Worm (Caenorhabditis elegans) whole organism, late embryonic: Measurements from ENCODE around the gene txdc-9.

ENCODE experiments used
- C08G9.2 ChIP-seq: sonication (generic microtip); optimal IDR thresholded peaks from 2 replicates; lab custom pipeline; 2016; ENCODE audit warnings: mild to moderate bottlenecking, missing genetic modification characterization, moderate library complexity, missing compliant biosample characterization
- F13H6.1 ChIP-seq: sonication (generic microtip); optimal IDR thresholded peaks from 2 replicates; lab custom pipeline; 2016; ENCODE audit warnings: missing genetic modification characterization, missing compliant biosample characterization
- K09A11.1 ChIP-seq: sonication (generic microtip); optimal IDR thresholded peaks from 2 replicates; lab custom pipeline; 2017; ENCODE audit warnings: antibody characterized with exemption, mild to moderate bottlenecking, missing genetic modification characterization, missing compliant biosample characterization; ENCODE audit not compliant: insufficient read depth
- ahr-1 ChIP-seq: sonication (generic microtip); optimal IDR thresholded peaks from 2 replicates; lab custom pipeline; 2016; ENCODE audit warnings: missing genetic modification characterization, missing compliant biosample characterization
- ama-1 ChIP-seq: fragments of 150-350 bp; optimal IDR thresholded peaks from 2 replicates; lab custom pipeline; 2014
- ceh-14 ChIP-seq: sonication (generic microtip); optimal IDR thresholded peaks from 2 replicates; lab custom pipeline; 2016; ENCODE audit warnings: missing genotype, missing genetic modification characterization, missing compliant biosample characterization
- ceh-18 ChIP-seq: sonication (generic microtip); optimal IDR thresholded peaks from 2 replicates; lab custom pipeline; 2016; ENCODE audit warnings: missing genetic modification characterization, missing compliant biosample characterization
- ceh-2 ChIP-seq: sonication (generic microtip); optimal IDR thresholded peaks from 2 replicates; lab custom pipeline; 2016; ENCODE audit warnings: missing genotype, missing genetic modification characterization, missing compliant biosample characterization
- ceh-24 ChIP-seq: sonication (generic microtip); optimal IDR thresholded peaks from 2 replicates; lab custom pipeline; 2016; ENCODE audit warnings: mild to moderate bottlenecking, missing genetic modification characterization, missing compliant biosample characterization
- ceh-30 ChIP-seq: fragments of 150-350 bp; optimal IDR thresholded peaks from 2 replicates; lab custom pipeline; 2014; ENCODE audit warnings: missing biosample characterization, missing genetic modification characterization
- ceh-34 ChIP-seq: sonication (generic microtip); optimal IDR thresholded peaks from 2 replicates; lab custom pipeline; 2016; ENCODE audit warnings: mild to moderate bottlenecking, missing genetic modification characterization, missing compliant biosample characterization
- ceh-6 ChIP-seq: fragments of 200-800 bp; sonication (Bioruptor generic); optimal IDR thresholded peaks from 2 replicates; lab custom pipeline; 2018; ENCODE audit warnings: mild to moderate bottlenecking, missing genetic modification characterization, missing compliant biosample characterization
- ceh-9 ChIP-seq: sonication (generic microtip); optimal IDR thresholded peaks from 2 replicates; lab custom pipeline; 2016; ENCODE audit warnings: mild to moderate bottlenecking, missing genetic modification characterization, inconsistent platforms, missing compliant biosample characterization
- che-1 ChIP-seq: sonication (generic microtip); optimal IDR thresholded peaks from 2 replicates; lab custom pipeline; 2016; ENCODE audit warnings: mild to moderate bottlenecking, missing genetic modification characterization, missing compliant biosample characterization
- elt-2 ChIP-seq: sonication (generic microtip); optimal IDR thresholded peaks from 2 replicates; lab custom pipeline; 2016; ENCODE audit warnings: missing genetic modification reagents, missing genetic modification characterization, missing compliant biosample characterization
- ets-4 ChIP-seq: sonication (generic microtip); optimal IDR thresholded peaks from 2 replicates; lab custom pipeline; 2016; ENCODE audit warnings: missing genetic modification characterization, missing compliant biosample characterization
- eyg-1 ChIP-seq: sonication (generic microtip); optimal IDR thresholded peaks from 2 replicates; lab custom pipeline; 2016; ENCODE audit warnings: missing genotype, missing genetic modification characterization, missing compliant biosample characterization
- fax-1 ChIP-seq: sonication (generic microtip); optimal IDR thresholded peaks from 2 replicates; lab custom pipeline; 2016; ENCODE audit warnings: missing genotype, missing genetic modification characterization, missing compliant biosample characterization
- fkh-6 ChIP-seq: sonication (generic microtip); optimal IDR thresholded peaks from 2 replicates; lab custom pipeline; 2016; ENCODE audit warnings: missing genetic modification characterization, missing compliant biosample characterization
- hlh-13 ChIP-seq: fragments of 200-800 bp; sonication (Bioruptor generic); optimal IDR thresholded peaks from 2 replicates; lab custom pipeline; 2018; ENCODE audit warnings: mild to moderate bottlenecking, missing genetic modification characterization, missing compliant biosample characterization
- hlh-15 ChIP-seq: sonication (generic microtip); optimal IDR thresholded peaks from 2 replicates; lab custom pipeline; 2016; ENCODE audit warnings: missing genetic modification characterization, missing compliant biosample characterization
- hlh-6 ChIP-seq: sonication (generic microtip); optimal IDR thresholded peaks from 2 replicates; lab custom pipeline; 2016; ENCODE audit warnings: missing genotype, missing genetic modification characterization, missing compliant biosample characterization
- hlh-8 ChIP-seq: sonication (generic microtip); optimal IDR thresholded peaks from 2 replicates; lab custom pipeline; 2016; ENCODE audit warnings: missing genotype, missing genetic modification characterization, missing compliant biosample characterization
- lin-11 ChIP-seq: fragments of 200-800 bp; sonication (Bioruptor generic); optimal IDR thresholded peaks from 2 replicates; lab custom pipeline; 2018; ENCODE audit warnings: mild to moderate bottlenecking, missing genetic modification characterization, missing compliant biosample characterization
- mec-3 ChIP-seq: sonication (generic microtip); optimal IDR thresholded peaks from 2 replicates; lab custom pipeline; 2016; ENCODE audit warnings: borderline replicate concordance, missing genetic modification characterization, missing compliant biosample characterization
- nfya-1 ChIP-seq: sonication (generic microtip); optimal IDR thresholded peaks from 2 replicates; lab custom pipeline; 2017; ENCODE audit warnings: missing genetic modification characterization, mild to moderate bottlenecking, missing compliant biosample characterization, antibody characterized with exemption, moderate library complexity
- odd-2 ChIP-seq: sonication (generic microtip); optimal IDR thresholded peaks from 2 replicates; lab custom pipeline; 2017; ENCODE audit warnings: antibody characterized with exemption, mild to moderate bottlenecking, missing genetic modification characterization, missing compliant biosample characterization
- pag-3 ChIP-seq: sonication (generic microtip); optimal IDR thresholded peaks from 2 replicates; lab custom pipeline; 2016; ENCODE audit warnings: missing compliant biosample characterization, missing genetic modification characterization, borderline replicate concordance
- pat-9 ChIP-seq: fragments of 200-800 bp; sonication (Bioruptor generic); optimal IDR thresholded peaks from 2 replicates; lab custom pipeline; 2018; ENCODE audit warnings: mild to moderate bottlenecking, missing genetic modification characterization, moderate library complexity, missing compliant biosample characterization
- pha-2 ChIP-seq: sonication (generic microtip); optimal IDR thresholded peaks from 2 replicates; lab custom pipeline; 2017; ENCODE audit warnings: mild to moderate bottlenecking, missing genetic modification characterization, missing compliant biosample characterization
- pha-4 ChIP-seq: fragments of 150-350 bp; optimal IDR thresholded peaks from 2 replicates; lab custom pipeline; 2018; ENCODE audit warnings: missing biosample characterization, missing genetic modification reagents, missing genetic modification characterization
- pros-1 ChIP-seq: fragments of 150-350 bp; optimal IDR thresholded peaks from 2 replicates; lab custom pipeline; 2014; ENCODE audit warnings: missing biosample characterization, missing genetic modification reagents, missing genetic modification characterization
- ref-2 ChIP-seq: sonication (generic microtip); optimal IDR thresholded peaks from 2 replicates; lab custom pipeline; 2016; ENCODE audit warnings: missing genetic modification characterization, missing compliant biosample characterization
- syd-9 ChIP-seq: sonication (generic microtip); optimal IDR thresholded peaks from 2 replicates; lab custom pipeline; 2016; ENCODE audit warnings: mild to moderate bottlenecking, missing genetic modification characterization, moderate library complexity, missing compliant biosample characterization
- tbx-7 ChIP-seq: sonication (generic microtip); optimal IDR thresholded peaks from 2 replicates; lab custom pipeline; 2016; ENCODE audit warnings: missing genotype, missing genetic modification characterization, missing compliant biosample characterization
- unc-3 ChIP-seq, 2 experiments: fragments of 200-800 bp in 1 of 2; sonication (Bioruptor generic) in 1 of 2; sonication (generic microtip) in 1 of 2; conservative IDR thresholded peaks in 1 of 2; optimal IDR thresholded peaks in 1 of 2; 2 replicates each; pipeline versions ENCODE4 v1.3.6 to Lab custom; 2016 to 2022; ENCODE audit warnings: missing compliant biosample characterization in 2 of 2, missing genetic modification characterization in 2 of 2, missing genetic modification reagents in 1 of 2
- unc-55 ChIP-seq: sonication (generic microtip); optimal IDR thresholded peaks from 2 replicates; lab custom pipeline; 2017; ENCODE audit warnings: missing biosample characterization, missing genetic modification reagents, missing genetic modification characterization
- unc-86 ChIP-seq: sonication (generic microtip); optimal IDR thresholded peaks from 2 replicates; lab custom pipeline; 2016; ENCODE audit warnings: missing genetic modification characterization, missing compliant biosample characterization
- zip-5 ChIP-seq: sonication (generic microtip); optimal IDR thresholded peaks from 2 replicates; lab custom pipeline; 2016; ENCODE audit warnings: missing genetic modification characterization, missing compliant biosample characterization

Gene txdc-9

DNA sequence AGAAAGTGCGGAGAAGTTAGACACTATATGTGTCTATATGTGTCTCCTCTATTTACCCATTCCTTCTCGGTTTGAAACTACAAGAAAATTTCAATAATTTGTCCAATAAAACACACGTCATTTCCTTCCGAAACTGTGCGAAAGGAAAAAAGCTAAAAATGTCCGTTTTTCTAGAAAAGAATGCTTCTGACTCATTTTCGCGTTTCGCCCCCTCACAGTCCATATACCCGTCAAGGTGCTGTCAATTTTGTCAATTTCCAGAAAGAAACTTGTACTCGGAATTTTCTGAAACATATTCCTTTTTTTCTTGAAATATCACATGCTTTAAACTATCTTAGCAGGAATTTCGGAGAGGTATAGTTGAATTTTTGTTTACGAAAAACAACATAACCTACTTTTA, 29.2 kb upstream of the txdc-9 start:
- TF ChIP-seq ceh-2 (tag; lab: Kevin White, UChicago) (no peak), unc-86 (no peak), unc-3 (GFP tag; conservative IDR thresholded peaks at IDR 0.05; lab: Robert Waterston, UW) (no peak), unc-3 (tag; optimal IDR thresholded peaks at IDR 0.05; lab: Kevin White, UChicago) (no peak), che-1 (tag; lab: Kevin White, UChicago) (no peak), hlh-15 (tag; lab: Kevin White, UChicago) (no peak), pha-4 (tag; lab: Kevin White, UChicago) (no peak), unc-55 (GFP tag; lab: Kevin White, UChicago) (no peak)

DNA sequence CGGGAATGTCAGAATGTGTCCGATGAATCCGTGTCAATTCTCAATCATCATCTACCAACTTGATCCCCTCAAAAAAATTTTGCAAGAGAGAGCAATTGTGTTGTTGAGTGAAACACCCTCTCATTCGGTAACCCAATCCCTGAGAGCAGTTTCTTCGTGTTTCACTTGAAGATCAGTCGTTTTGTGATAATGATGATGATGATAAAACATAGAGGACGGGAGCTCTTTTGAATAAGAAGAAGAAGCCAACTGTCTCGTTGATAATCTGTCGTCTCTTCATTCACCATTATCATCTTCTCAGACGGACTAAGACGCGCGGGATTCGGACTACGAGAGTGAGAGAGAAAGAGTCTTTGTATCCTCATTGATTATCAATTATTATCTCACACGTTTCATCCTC, 26.9 kb upstream of the txdc-9 start:
- TF ChIP-seq pat-9 = no peak
- peak; percentile 92 for TF ChIP-seq unc-55 (GFP tag; lab: Kevin White, UChicago)
- peak; percentile 73 for TF ChIP-seq ceh-18 (tag; lab: Kevin White, UChicago)
- TF ChIP-seq ceh-34 = peak; percentile 60
- TF ChIP-seq nfya-1 (tag; lab: Kevin White, UChicago) = peak; percentile 18

DNA sequence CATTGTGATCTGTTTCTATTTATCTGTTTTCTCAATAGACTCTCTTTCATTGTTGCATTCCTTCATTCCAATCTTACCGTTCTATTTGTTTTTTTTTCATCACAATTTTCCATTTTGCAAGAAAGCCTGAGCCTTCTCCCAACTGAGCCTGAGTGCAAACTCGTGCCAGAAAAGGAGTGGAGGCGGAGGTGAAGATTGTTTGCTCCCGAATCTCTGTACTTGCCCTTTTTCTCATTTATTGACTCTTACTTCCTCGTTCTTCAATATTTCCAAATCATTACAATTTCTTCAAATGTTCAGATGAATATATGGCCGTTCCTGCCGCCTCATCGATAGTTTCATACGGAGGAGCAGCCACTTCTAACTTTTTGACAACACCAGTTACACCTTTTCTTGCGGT, 25.1 kb upstream of the txdc-9 start, which contains the start of gene let-756:
Gene let-756 (plus strand): TSS at position 301 of the 400 bp plus-strand sequence.
- TF ChIP-seq ets-4 (tag; lab: Kevin White, UChicago) (no peak), pros-1 (no peak), fkh-6 (no peak), ceh-9 (tag; lab: Kevin White, UChicago) (no peak), pha-2 (no peak), C08G9.2 (tag; lab: Kevin White, UChicago) (no peak)

DNA sequence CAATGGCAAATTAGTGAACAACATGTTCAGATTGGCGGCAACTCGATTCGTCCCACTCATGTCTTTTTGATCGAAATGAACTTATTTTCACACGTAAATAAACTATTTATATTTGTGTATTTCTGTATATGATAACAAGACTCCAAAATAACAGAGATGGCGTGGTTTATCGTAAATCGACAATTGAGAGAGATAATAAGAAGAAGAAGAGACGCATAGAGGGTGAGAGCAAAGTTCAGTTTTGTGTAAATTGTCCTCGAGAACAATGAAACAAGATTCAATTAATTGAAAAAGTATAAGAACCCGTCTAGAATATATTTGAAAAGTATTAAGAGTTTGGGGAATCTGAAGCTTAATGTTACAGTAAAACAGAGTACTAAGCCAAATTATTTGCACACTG, 20.5 kb upstream of the txdc-9 start:
- no peak for TF ChIP-seq pros-1
- TF ChIP-seq pat-9 = no peak

DNA sequence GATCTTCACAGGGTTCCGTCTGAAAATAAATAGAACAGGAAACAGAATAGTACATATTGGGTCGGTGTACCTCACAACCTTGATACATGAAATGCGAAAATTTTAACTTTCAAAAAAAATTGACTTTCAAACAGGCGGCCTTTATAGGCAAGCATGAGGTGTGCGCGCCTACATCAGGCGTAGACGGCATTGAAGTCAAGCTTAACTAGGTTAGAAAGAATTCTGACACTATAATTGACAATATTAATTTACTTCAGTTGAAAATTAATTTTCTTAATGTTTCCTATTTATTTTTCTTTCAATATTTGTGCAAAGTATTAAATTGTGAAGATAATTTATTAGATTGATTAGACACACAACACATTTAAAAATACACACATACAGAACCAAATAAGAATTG, 20.1 kb upstream of the txdc-9 start, which contains the start of gene C05D11.5:
Gene C05D11.5 (minus strand): TSS at position 101 of the 400 bp plus-strand sequence.
- TF ChIP-seq fax-1 = no peak
- no peak for TF ChIP-seq tbx-7 (tag; lab: Kevin White, UChicago)
- no peak for TF ChIP-seq hlh-6
- no peak for TF ChIP-seq ahr-1
- no peak for TF ChIP-seq ref-2 (tag; lab: Kevin White, UChicago)
- TF ChIP-seq K09A11.1 = no peak
- TF ChIP-seq elt-2 (tag; lab: Kevin White, UChicago) = no peak
- no peak for TF ChIP-seq ceh-34
- no peak for TF ChIP-seq ceh-14 (tag; lab: Kevin White, UChicago)
- TF ChIP-seq ets-4 (tag; lab: Kevin White, UChicago) = no peak
- TF ChIP-seq nfya-1 (tag; lab: Kevin White, UChicago) = no peak
- no peak for TF ChIP-seq mec-3
- no peak for TF ChIP-seq pha-4 (tag; lab: Kevin White, UChicago)
- no peak for TF ChIP-seq eyg-1 (tag; lab: Kevin White, UChicago)

DNA sequence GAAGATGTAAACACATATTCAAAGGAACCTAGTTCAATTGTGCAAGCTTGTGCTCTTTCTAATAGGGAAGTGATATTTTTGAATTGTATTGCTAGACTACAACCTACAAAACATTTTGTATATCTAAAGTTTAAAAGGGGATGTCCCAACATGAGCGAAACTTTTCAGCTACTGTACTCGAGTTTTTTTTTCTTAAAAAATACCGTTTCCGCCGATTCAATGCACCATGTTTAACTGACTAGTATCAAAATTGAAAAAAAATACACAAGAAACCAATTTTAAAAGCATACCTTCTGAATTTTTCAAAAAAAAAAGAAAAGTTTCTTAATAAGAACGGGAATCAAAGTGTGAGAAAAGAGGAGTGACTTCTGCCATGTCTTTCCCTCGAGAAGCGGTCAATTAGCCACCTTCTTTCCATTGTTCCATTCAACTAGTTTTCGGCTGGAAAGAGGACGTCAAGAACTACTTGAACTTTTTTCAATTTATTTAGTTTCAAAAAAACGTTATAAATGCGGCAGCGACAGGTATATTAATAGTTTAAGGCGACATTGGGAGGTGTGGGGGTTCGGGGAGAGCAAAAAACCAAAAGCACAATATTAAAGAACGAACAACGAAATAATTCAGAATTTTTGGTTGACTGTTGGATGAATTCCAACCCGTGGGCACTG, 16.5 kb upstream of the txdc-9 start, which contains the start of gene nas-4:
Gene nas-4 (minus strand): TSS at position 351 of the 668 bp plus-strand sequence.
- TF ChIP-seq F13H6.1 (tag; lab: Kevin White, UChicago) = no peak
- TF ChIP-seq ama-1 (lab: Kevin White, UChicago) = no peak
- TF ChIP-seq ahr-1 = no peak
- TF ChIP-seq zip-5 = no peak
- TF ChIP-seq lin-11 = no peak
- no peak for TF ChIP-seq hlh-8 (tag; lab: Kevin White, UChicago)
- no peak for TF ChIP-seq ceh-6
- TF ChIP-seq pag-3 (tag; lab: Kevin White, UChicago) = no peak
- TF ChIP-seq unc-86 = no peak
- TF ChIP-seq ceh-34 = no peak
- no peak for TF ChIP-seq ceh-30
- TF ChIP-seq ceh-24 (tag; lab: Kevin White, UChicago) = no peak
- TF ChIP-seq syd-9 (tag; lab: Kevin White, UChicago) = no peak
- no peak for TF ChIP-seq odd-2 (tag; lab: Kevin White, UChicago)
- no peak for TF ChIP-seq hlh-15 (tag; lab: Kevin White, UChicago)
- no peak for TF ChIP-seq hlh-13 (GFP tag; lab: Kevin White, UChicago)
- no peak for TF ChIP-seq fkh-6
- no peak for TF ChIP-seq pha-4 (tag; lab: Kevin White, UChicago)
